Worm (Caenorhabditis elegans): ENCODE results near the gene lys-4.

ce11 chrIV:11603265-11603840, 19.6 kb downstream of the lys-4 start:
- no peak for TF ChIP-seq mbf-1 (tag; optimal IDR thresholded peaks at IDR 0.05)
- no peak for TF ChIP-seq ztf-11 (tag; optimal IDR thresholded peaks at IDR 0.05)
- TF ChIP-seq skn-1 (tag; optimal IDR thresholded peaks at IDR 0.05), result no peak
- TF ChIP-seq lsy-2 (tag; optimal IDR thresholded peaks at IDR 0.05), result no peak
- TF ChIP-seq C34F6.9 (tag; optimal IDR thresholded peaks at IDR 0.05), result no peak
- no peak for TF ChIP-seq nhr-11 (tag; optimal IDR thresholded peaks at IDR 0.05)
- no peak for TF ChIP-seq unc-39 (tag; optimal IDR thresholded peaks at IDR 0.05)
- TF ChIP-seq ztf-4 (tag; optimal IDR thresholded peaks at IDR 0.05), result no peak
- no peak for TF ChIP-seq ZK546.5 (tag; optimal IDR thresholded peaks at IDR 0.05)
- TF ChIP-seq egl-27 (tag; optimal IDR thresholded peaks at IDR 0.05), result no peak

All from whole organism, L2 larva.